Worm (Caenorhabditis elegans): Measurements from ENCODE around the gene rha-2.
A peak's percentile ranks its signal among the peaks of the same experiment; 100 is the strongest.

The rha-2 gene

ce11 chrIII:8650235-8650817, 36.0 kb upstream of the rha-2 start, which contains the start of gene flp-23 (continued):
- TF ChIP-seq elt-4 (tag; optimal IDR thresholded peaks at IDR 0.05) (no peak), gmeb-2 (tag; optimal IDR thresholded peaks at IDR 0.05) (peak; percentile 78), ceh-18 (tag; optimal IDR thresholded peaks at IDR 0.05) (peak; percentile 39), ama-1 (optimal IDR thresholded peaks at IDR 0.05) (no peak), F13H6.1 (tag; optimal IDR thresholded peaks at IDR 0.05) (no peak), ceh-31 (tag; optimal IDR thresholded peaks at IDR 0.05) (peak; percentile 57), pros-1 (tag; optimal IDR thresholded peaks at IDR 0.05) (no peak), lim-6 (tag; optimal IDR thresholded peaks at IDR 0.05) (no peak), fkh-10 (GFP tag; optimal IDR thresholded peaks at IDR 0.05) (no peak), hlh-15 (tag; optimal IDR thresholded peaks at IDR 0.05) (peak; percentile 29), hlh-30 (tag; optimal IDR thresholded peaks at IDR 0.05; ENCODE audit: insufficient read depth) (no peak), K02D7.2 (tag; optimal IDR thresholded peaks at IDR 0.05) (peak; percentile 42), ceh-24 (tag; optimal IDR thresholded peaks at IDR 0.05) (peak; percentile 10), nhr-232 (tag; optimal IDR thresholded peaks at IDR 0.05) (peak; percentile 69), ztf-16 (tag; optimal IDR thresholded peaks at IDR 0.05) (peak; percentile 53), pag-3 (tag; optimal IDR thresholded peaks at IDR 0.05; ENCODE audit: borderline replicate concordance) (no peak), fax-1 (tag; optimal IDR thresholded peaks at IDR 0.05) (peak; percentile 60), Y22D7AL.16 (tag; optimal IDR thresholded peaks at IDR 0.05) (peak; percentile 27)

DNA sequence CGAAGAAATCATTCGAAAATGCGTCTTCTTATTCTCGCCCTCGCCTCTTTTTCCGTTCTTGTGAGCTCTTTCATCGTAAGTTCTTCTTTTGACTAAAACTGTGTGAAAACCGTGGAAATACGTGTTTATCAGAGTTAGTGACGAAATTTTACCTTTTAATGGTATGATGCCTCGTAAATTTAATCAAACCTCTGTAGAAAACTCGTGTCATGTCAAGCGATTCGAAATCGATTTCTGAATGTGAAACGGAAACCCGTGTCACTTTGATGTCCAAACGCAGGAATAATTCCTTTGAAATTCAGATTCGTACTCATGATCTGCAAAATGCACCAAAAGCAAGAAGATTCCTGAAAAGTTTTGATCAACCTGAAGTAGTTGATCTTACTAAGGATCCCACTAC, 34.2 kb upstream of the rha-2 start, which contains the start of gene F22B7.3:
Gene F22B7.3 (plus strand): TSS at position 301 of the 400 bp plus-strand sequence.
- no peak for TF ChIP-seq dmd-4 (tag; optimal IDR thresholded peaks at IDR 0.05; ENCODE audit: borderline replicate concordance)
- no peak for TF ChIP-seq ceh-6 (GFP tag; optimal IDR thresholded peaks at IDR 0.05)
- TF ChIP-seq ref-2 (tag; optimal IDR thresholded peaks at IDR 0.05), result no peak
- no peak for TF ChIP-seq fkh-6 (tag; optimal IDR thresholded peaks at IDR 0.05)
- no peak for TF ChIP-seq ceh-18 (tag; optimal IDR thresholded peaks at IDR 0.05)
- no peak for TF ChIP-seq elt-2 (tag; optimal IDR thresholded peaks at IDR 0.05)
- TF ChIP-seq hlh-13 (GFP tag; optimal IDR thresholded peaks at IDR 0.05), result no peak
- TF ChIP-seq unc-3 (GFP tag; conservative IDR thresholded peaks at IDR 0.05), result no peak
- no peak for TF ChIP-seq unc-3 (tag; optimal IDR thresholded peaks at IDR 0.05)
- TF ChIP-seq elt-4 (tag; optimal IDR thresholded peaks at IDR 0.05), result no peak
- TF ChIP-seq K09A11.1 (tag; optimal IDR thresholded peaks at IDR 0.05; ENCODE audit: insufficient read depth), result no peak

DNA sequence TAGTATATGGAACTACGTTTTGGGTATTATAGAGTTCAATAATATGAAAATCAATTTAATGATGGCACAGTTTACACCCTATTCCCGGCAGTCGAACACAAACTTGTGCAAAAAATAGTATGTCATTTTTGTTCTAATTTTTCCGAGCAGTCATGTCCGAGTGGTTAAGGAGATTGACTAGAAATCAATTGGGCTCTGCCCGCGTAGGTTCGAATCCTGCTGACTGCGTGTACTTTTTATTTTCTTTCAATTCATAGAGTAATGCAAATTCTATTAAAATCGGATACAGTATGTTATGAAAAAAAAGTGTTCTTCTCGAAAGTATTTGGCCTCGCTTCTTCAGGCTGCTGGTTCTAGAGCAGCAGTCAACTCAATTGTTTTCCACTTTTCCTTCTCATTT, 31.7 kb upstream of the rha-2 start:
- no peak for TF ChIP-seq ceh-34 (tag; optimal IDR thresholded peaks at IDR 0.05)
- no peak for TF ChIP-seq T23F11.4 (GFP tag; optimal IDR thresholded peaks at IDR 0.05)
- no peak for TF ChIP-seq npax-4 (tag; optimal IDR thresholded peaks at IDR 0.05)
- TF ChIP-seq ceh-45 (GFP tag; IDR thresholded peaks at IDR 0.05), result no peak
- TF ChIP-seq ref-2 (tag; optimal IDR thresholded peaks at IDR 0.05), result no peak
- TF ChIP-seq nfya-1 (tag; optimal IDR thresholded peaks at IDR 0.05), result no peak
- no peak for TF ChIP-seq mec-3 (tag; optimal IDR thresholded peaks at IDR 0.05; ENCODE audit: borderline replicate concordance)
- no peak for TF ChIP-seq ceh-2 (tag; optimal IDR thresholded peaks at IDR 0.05)

DNA sequence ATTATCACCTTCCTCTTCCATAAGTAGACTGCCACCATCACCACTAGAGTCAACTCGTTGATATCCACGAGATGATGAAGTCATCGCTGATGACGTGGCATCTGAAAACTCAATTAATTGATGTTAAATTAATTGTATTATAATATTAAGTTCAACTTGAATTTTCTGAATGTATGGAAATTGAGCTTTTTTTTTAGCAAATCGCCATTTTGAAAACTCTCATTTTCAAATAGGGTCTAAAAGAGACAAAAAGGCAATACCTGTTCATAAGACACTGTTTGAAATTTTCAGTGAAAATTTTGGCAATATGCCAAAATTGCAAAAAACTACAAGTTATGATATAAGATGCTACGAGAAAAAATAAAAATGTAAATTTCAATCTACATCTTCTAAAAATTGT, 29.3 kb upstream of the rha-2 start, which contains the start of gene twk-7:
Gene twk-7 (minus strand): TSS at position 101 of the 400 bp plus-strand sequence.
- TF ChIP-seq mec-3 (tag; optimal IDR thresholded peaks at IDR 0.05; ENCODE audit: borderline replicate concordance), result no peak
- TF ChIP-seq ceh-45 (GFP tag; IDR thresholded peaks at IDR 0.05), result no peak

ce11 chrIII:8639188-8639795, 24.9 kb upstream of the rha-2 start, which contains the start of gene fip-1:
TSS of gene fip-1 (plus strand) at chrIII:8639745.
- TF ChIP-seq fax-1 (tag; optimal IDR thresholded peaks at IDR 0.05), result no peak
- TF ChIP-seq syd-9 (tag; optimal IDR thresholded peaks at IDR 0.05), result no peak
- TF ChIP-seq hlh-15 (tag; optimal IDR thresholded peaks at IDR 0.05), result no peak
- TF ChIP-seq hlh-8 (tag; optimal IDR thresholded peaks at IDR 0.05), result no peak
- no peak for TF ChIP-seq lin-11 (tag; optimal IDR thresholded peaks at IDR 0.05)
- TF ChIP-seq zip-5 (tag; optimal IDR thresholded peaks at IDR 0.05), result no peak
- no peak for TF ChIP-seq ttx-3 (tag; optimal IDR thresholded peaks at IDR 0.05)
- TF ChIP-seq unc-3 (GFP tag; conservative IDR thresholded peaks at IDR 0.05), result no peak
- TF ChIP-seq unc-3 (tag; optimal IDR thresholded peaks at IDR 0.05), result no peak
- no peak for TF ChIP-seq ets-4 (tag; optimal IDR thresholded peaks at IDR 0.05)
- TF ChIP-seq nhr-232 (tag; optimal IDR thresholded peaks at IDR 0.05), result no peak
- TF ChIP-seq eyg-1 (tag; optimal IDR thresholded peaks at IDR 0.05), result no peak
- TF ChIP-seq ama-1 (optimal IDR thresholded peaks at IDR 0.05), result no peak
- no peak for TF ChIP-seq nfya-1 (tag; optimal IDR thresholded peaks at IDR 0.05)

Measured in whole organism, late embryonic.